Fruit fly (Drosophila melanogaster) whole organism, prepupa: Measurements from ENCODE around the gene Lam.

Source experiments
- CG10631 ChIP-seq: fragments of 200-800 bp; sonication (Bioruptor generic); optimal IDR thresholded peaks from 2 replicates; lab custom pipeline; 2016; ENCODE audit warnings: missing biosample characterization, missing genetic modification characterization
- CG10669 ChIP-seq: fragments of 200-800 bp; sonication (Bioruptor generic); optimal IDR thresholded peaks from 3 replicates; lab custom pipeline; 2018; ENCODE audit warnings: missing biosample characterization, mild to moderate bottlenecking, missing genetic modification characterization, moderate library complexity
- CG11762 ChIP-seq: fragments of 200-800 bp; sonication (Bioruptor generic); optimal IDR thresholded peaks from 3 replicates; lab custom pipeline; 2016; ENCODE audit warnings: missing biosample characterization, missing genetic modification characterization; ENCODE audit not compliant: insufficient read depth
- CG11902 ChIP-seq: fragments of 200-800 bp; sonication (Bioruptor generic); optimal IDR thresholded peaks from 3 replicates; lab custom pipeline; 2016; ENCODE audit warnings: missing biosample characterization, missing genetic modification characterization
- CG15336 ChIP-seq: fragments of 200-800 bp; sonication (Bioruptor generic); IDR thresholded peaks from 2 replicates; pipeline ENCODE4 v1.3.6; 2022; ENCODE audit warnings: missing biosample characterization, missing genetic modification characterization
- CG1621 ChIP-seq: fragments of 200-800 bp; sonication (Bioruptor generic); optimal IDR thresholded peaks from 3 replicates; lab custom pipeline; 2018; ENCODE audit warnings: missing biosample characterization, mild to moderate bottlenecking, missing genetic modification characterization
- CG31627 ChIP-seq: fragments of 200-800 bp; sonication (Bioruptor generic); optimal IDR thresholded peaks from 3 replicates; lab custom pipeline; 2016; ENCODE audit warnings: missing biosample characterization, missing genetic modification characterization
- CG32006 ChIP-seq: fragments of 200-800 bp; sonication (Bioruptor generic); optimal IDR thresholded peaks from 3 replicates; lab custom pipeline; 2017; ENCODE audit warnings: missing biosample characterization, mild to moderate bottlenecking, missing genetic modification characterization
- CG3919 ChIP-seq: fragments of 200-800 bp; sonication (Bioruptor generic); optimal IDR thresholded peaks from 3 replicates; lab custom pipeline; 2016; ENCODE audit warnings: missing biosample characterization, missing genetic modification characterization
- CG4318 ChIP-seq: fragments of 200-800 bp; sonication (Bioruptor generic); optimal IDR thresholded peaks from 3 replicates; lab custom pipeline; 2017; ENCODE audit warnings: missing biosample characterization, mild to moderate bottlenecking, missing genetic modification characterization
- CG6163 ChIP-seq: fragments of 200-800 bp; sonication (Bioruptor generic); IDR thresholded peaks from 3 replicates; pipeline ENCODE4 v1.3.6; 2022; ENCODE audit warnings: missing biosample characterization, missing genetic modification characterization
- CG6276 ChIP-seq: fragments of 200-800 bp; sonication (Bioruptor generic); optimal IDR thresholded peaks from 2 replicates; lab custom pipeline; 2017; ENCODE audit warnings: missing biosample characterization, mild to moderate bottlenecking, missing genetic modification characterization
- CG6792 ChIP-seq: fragments of 200-800 bp; sonication (Bioruptor generic); optimal IDR thresholded peaks from 3 replicates; lab custom pipeline; 2016; ENCODE audit warnings: missing biosample characterization, missing genetic modification characterization
- CG6808 ChIP-seq: fragments of 200-800 bp; sonication (Bioruptor generic); optimal IDR thresholded peaks from 3 replicates; lab custom pipeline; 2017; ENCODE audit warnings: missing biosample characterization, missing genetic modification characterization, mild to moderate bottlenecking, moderate library complexity, missing genetic modification reagents
- CG6854 ChIP-seq: fragments of 200-800 bp; sonication (Bioruptor generic); optimal IDR thresholded peaks from 2 replicates; lab custom pipeline; 2017; ENCODE audit warnings: missing biosample characterization, mild to moderate bottlenecking, missing genetic modification characterization
- CG7368 ChIP-seq: fragments of 200-800 bp; sonication (Bioruptor generic); optimal IDR thresholded peaks from 3 replicates; lab custom pipeline; 2016; ENCODE audit warnings: missing biosample characterization, missing genetic modification characterization
- CG8119 ChIP-seq: fragments of 200-800 bp; sonication (Bioruptor generic); IDR thresholded peaks from 3 replicates; pipeline ENCODE4 v1.3.6; 2022; ENCODE audit warnings: missing biosample characterization, missing genetic modification characterization
- CG8319 ChIP-seq: fragments of 200-800 bp; sonication (Bioruptor generic); optimal IDR thresholded peaks from 3 replicates; lab custom pipeline; 2016; ENCODE audit warnings: missing biosample characterization, missing genetic modification characterization
- CG8632 ChIP-seq: fragments of 200-800 bp; sonication (Bioruptor generic); optimal IDR thresholded peaks from 3 replicates; lab custom pipeline; 2016; ENCODE audit warnings: missing biosample characterization, missing genetic modification characterization
- CG9139 ChIP-seq: fragments of 200-800 bp; sonication (Bioruptor generic); optimal IDR thresholded peaks from 3 replicates; lab custom pipeline; 2017; ENCODE audit warnings: missing biosample characterization, mild to moderate bottlenecking, missing genetic modification characterization
- Eip75B ChIP-seq: fragments of 200-800 bp; sonication (Bioruptor generic); optimal IDR thresholded peaks from 3 replicates; lab custom pipeline; 2016; ENCODE audit warnings: missing biosample characterization, missing genetic modification characterization
- Eip78C ChIP-seq: fragments of 200-800 bp; sonication (Bioruptor generic); peaks from one replicate; lab custom pipeline; 2016; ENCODE audit warnings: missing biosample characterization, missing genetic modification characterization
- Ets21C ChIP-seq: fragments of 200-800 bp; sonication (Bioruptor generic); optimal IDR thresholded peaks from 3 replicates; lab custom pipeline; 2016; ENCODE audit warnings: missing biosample characterization, missing genetic modification characterization
- Gug ChIP-seq: fragments of 200-800 bp; sonication (Bioruptor generic); IDR thresholded peaks from 2 replicates; pipeline ENCODE4 v1.3.6; 2022; ENCODE audit warnings: missing biosample characterization, missing genetic modification characterization
- Hr38 ChIP-seq: sonication (Bioruptor generic); optimal IDR thresholded peaks from 2 replicates; lab custom pipeline; 2016; ENCODE audit warnings: missing biosample characterization, missing genetic modification characterization
- Hr39 ChIP-seq: fragments of 200-800 bp; sonication (Bioruptor generic); optimal IDR thresholded peaks from 2 replicates; lab custom pipeline; 2016; ENCODE audit warnings: missing biosample characterization, missing genetic modification characterization
- Met ChIP-seq: fragments of 200-800 bp; sonication (Bioruptor generic); optimal IDR thresholded peaks from 3 replicates; lab custom pipeline; 2016; ENCODE audit warnings: missing biosample characterization, missing genetic modification characterization
- OdsH ChIP-seq: fragments of 200-800 bp; sonication (Bioruptor generic); optimal IDR thresholded peaks from 3 replicates; lab custom pipeline; 2016; ENCODE audit warnings: missing biosample characterization, missing genetic modification characterization
- Smox ChIP-seq: fragments of 200-800 bp; sonication (Bioruptor generic); optimal IDR thresholded peaks from 3 replicates; lab custom pipeline; 2016; ENCODE audit warnings: missing biosample characterization, missing genetic modification characterization
- Sox102F ChIP-seq: fragments of 200-800 bp; sonication (Bioruptor generic); optimal IDR thresholded peaks from 2 replicates; lab custom pipeline; 2016; ENCODE audit warnings: missing biosample characterization, mild to moderate bottlenecking, missing genetic modification characterization
- Sox14 ChIP-seq: fragments of 200-800 bp; sonication (Bioruptor generic); optimal IDR thresholded peaks from 3 replicates; lab custom pipeline; 2016; ENCODE audit warnings: missing biosample characterization, missing genetic modification characterization
- Sox15 ChIP-seq: fragments of 200-800 bp; sonication (Bioruptor generic); optimal IDR thresholded peaks from 3 replicates; lab custom pipeline; 2016; ENCODE audit warnings: missing biosample characterization, missing genetic modification characterization
- achi ChIP-seq: fragments of 200-800 bp; sonication (Bioruptor generic); optimal IDR thresholded peaks from 3 replicates; lab custom pipeline; 2016; ENCODE audit warnings: missing biosample characterization, missing genetic modification characterization
- dac ChIP-seq: fragments of 200-800 bp; sonication (Bioruptor generic); optimal IDR thresholded peaks from 2 replicates; lab custom pipeline; 2017; ENCODE audit warnings: missing biosample characterization, mild to moderate bottlenecking, missing genetic modification characterization
- dsx ChIP-seq: fragments of 200-800 bp; optimal IDR thresholded peaks from 3 replicates; lab custom pipeline; 2019; ENCODE audit warnings: missing biosample characterization, mild to moderate bottlenecking, missing genetic modification characterization, moderate library complexity; ENCODE audit not compliant: poor library complexity, severe bottlenecking
- eg ChIP-seq: fragments of 200-800 bp; sonication (Bioruptor generic); IDR thresholded peaks from 3 replicates; pipeline ENCODE4 v1.3.6; 2022; ENCODE audit warnings: missing biosample characterization, missing genetic modification characterization
- esn ChIP-seq: fragments of 200-800 bp; sonication (Bioruptor generic); optimal IDR thresholded peaks from 2 replicates; lab custom pipeline; 2016; ENCODE audit warnings: missing biosample characterization, mild to moderate bottlenecking, missing genetic modification characterization, moderate library complexity
- fd59A ChIP-seq: fragments of 200-800 bp; sonication (Bioruptor generic); optimal IDR thresholded peaks from 2 replicates; lab custom pipeline; 2017; ENCODE audit warnings: missing biosample characterization, mild to moderate bottlenecking, missing genetic modification characterization, missing genetic modification reagents
- fd85E ChIP-seq: fragments of 200-800 bp; sonication (Bioruptor generic); optimal IDR thresholded peaks from 3 replicates; lab custom pipeline; 2016; ENCODE audit warnings: missing biosample characterization, missing genetic modification characterization
- fkh ChIP-seq: fragments of 200-800 bp; sonication (Bioruptor generic); optimal IDR thresholded peaks from 3 replicates; lab custom pipeline; 2017; ENCODE audit warnings: missing biosample characterization, mild to moderate bottlenecking, missing genetic modification characterization, moderate library complexity
- lz ChIP-seq: fragments of 200-800 bp; sonication (Bioruptor generic); optimal IDR thresholded peaks from 3 replicates; lab custom pipeline; 2016; ENCODE audit warnings: missing biosample characterization, missing genetic modification characterization
- net ChIP-seq: fragments of 200-800 bp; sonication (Bioruptor generic); optimal IDR thresholded peaks from 3 replicates; lab custom pipeline; 2016; ENCODE audit warnings: missing biosample characterization, missing genetic modification characterization
- pdm3 ChIP-seq: fragments of 200-800 bp; sonication (Bioruptor generic); optimal IDR thresholded peaks from 3 replicates; lab custom pipeline; 2016; ENCODE audit warnings: missing biosample characterization, missing genetic modification characterization
- spab ChIP-seq: fragments of 200-800 bp; sonication (Bioruptor generic); optimal IDR thresholded peaks from 2 replicates; lab custom pipeline; 2017; ENCODE audit warnings: missing biosample characterization, mild to moderate bottlenecking, missing genetic modification characterization, missing genetic modification reagents
- ss ChIP-seq, 2 experiments: fragments of 200-800 bp; sonication (Bioruptor generic); optimal IDR thresholded peaks; 2 replicates in 1 of 2; 3 replicates in 1 of 2; lab custom pipeline; 2017 to 2018; ENCODE audit warnings: mild to moderate bottlenecking in 2 of 2, missing biosample characterization in 2 of 2, missing genetic modification characterization in 2 of 2, moderate library complexity in 1 of 2
- svp ChIP-seq: fragments of 200-800 bp; sonication (Bioruptor generic); peaks from one replicate; lab custom pipeline; 2016; ENCODE audit warnings: missing biosample characterization, missing genetic modification characterization
- topi ChIP-seq: fragments of 200-800 bp; sonication (Bioruptor generic); optimal IDR thresholded peaks from 3 replicates; lab custom pipeline; 2016; ENCODE audit warnings: missing biosample characterization, missing genetic modification characterization
- vri ChIP-seq: fragments of 200-800 bp; sonication (Bioruptor generic); optimal IDR thresholded peaks from 3 replicates; lab custom pipeline; 2016; ENCODE audit warnings: missing biosample characterization, mild to moderate bottlenecking, missing genetic modification characterization

Lam gene

DNA sequence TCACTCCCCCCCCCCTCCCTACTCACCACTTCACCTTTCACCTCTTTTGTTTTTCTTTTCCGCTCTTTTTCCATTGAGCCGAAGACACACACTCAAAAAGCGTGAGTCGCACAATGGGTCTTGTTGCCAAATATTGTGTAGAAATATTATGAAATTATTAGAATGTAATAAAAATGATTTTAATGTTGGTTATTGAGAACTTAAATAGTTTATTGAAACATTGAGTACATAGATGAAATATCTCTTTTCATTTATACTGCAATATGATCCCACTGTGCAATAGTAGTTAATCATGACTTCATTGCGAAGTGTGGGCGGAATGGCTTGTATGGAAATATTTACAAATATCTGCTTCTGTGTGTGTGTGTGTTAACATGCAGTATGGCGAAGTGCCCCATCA, 24.8 kb downstream of the Lam start (continued):
- TF ChIP-seq CG10669 (GFP tag; lab: Kevin White, UChicago) (peak; percentile 58), Sox15 (GFP tag; lab: Kevin White, UChicago) (peak; percentile 18), Eip75B (peak; percentile 24), OdsH (GFP tag; lab: Kevin White, UChicago) (peak; percentile 46), pdm3 (peak; percentile 43), Met (GFP tag; lab: Kevin White, UChicago) (no peak), CG6792 (GFP tag; lab: Kevin White, UChicago) (peak; percentile 35), net (GFP tag; lab: Kevin White, UChicago) (peak; percentile 15)
- TF ChIP-seq, all 60 proteins: peak for 38

- no peak for TF ChIP-seq Hr38
- TF ChIP-seq fd85E (GFP tag; lab: Kevin White, UChicago) = no peak
- TF ChIP-seq CG1621 (tag; lab: Kevin White, UChicago) = peak; percentile 18
- TF ChIP-seq esn = no peak
- peak; percentile 32 for TF ChIP-seq pdm3
- peak; percentile 55; the same call in 2 of the 3 replicates for TF ChIP-seq CG6163
- peak; percentile 40 for TF ChIP-seq Met (GFP tag; lab: Kevin White, UChicago)
- peak; percentile 25 for TF ChIP-seq topi (GFP tag; lab: Kevin White, UChicago)
- TF ChIP-seq CG15336 (GFP tag; lab: Robert Waterston, UW) = no peak
- TF ChIP-seq fd59A (GFP tag; lab: Kevin White, UChicago) = peak; percentile 36
- TF ChIP-seq CG6792 (GFP tag; lab: Kevin White, UChicago) = peak; percentile 25
- TF ChIP-seq vri (GFP tag; lab: Kevin White, UChicago) = no peak
- TF ChIP-seq eg = peak; percentile 60; the same call in 2 of the 3 replicates
- TF ChIP-seq Eip78C (GFP tag; lab: Kevin White, UChicago) = peak; percentile 82
- TF ChIP-seq achi = peak; percentile 31
- peak; percentile 69 for TF ChIP-seq svp (GFP tag; lab: Kevin White, UChicago)
- no peak for TF ChIP-seq CG8632 (GFP tag; lab: Kevin White, UChicago)
- TF ChIP-seq CG11762 (GFP tag; lab: Kevin White, UChicago) = peak; percentile 10
- TF ChIP-seq Ets21C (GFP tag; lab: Kevin White, UChicago) = peak; percentile 15
- 0 out of 2 replicates have a peak, but pooled peaks have one; percentile 34 for TF ChIP-seq Gug
- TF ChIP-seq Smox (GFP tag; lab: Kevin White, UChicago) = peak; percentile 37
- TF ChIP-seq CG6854 = no peak
- peak; percentile 11 for TF ChIP-seq CG6808 (GFP tag; lab: Kevin White, UChicago)
- no peak for TF ChIP-seq CG8319 (GFP tag; lab: Kevin White, UChicago)
- peak; percentile 57 for TF ChIP-seq CG32006 (GFP tag; lab: Kevin White, UChicago)
- peak; percentile 39 for TF ChIP-seq Sox102F (GFP tag; lab: Kevin White, UChicago)
- peak; percentile 45 for TF ChIP-seq dsx (GFP tag; lab: Kevin White, UChicago)
- TF ChIP-seq fkh (GFP tag; lab: Kevin White, UChicago) = no peak
- peak; percentile 28 for TF ChIP-seq CG9139 (GFP tag; lab: Kevin White, UChicago)
- TF ChIP-seq CG4318 (GFP tag; lab: Kevin White, UChicago) = peak; percentile 33
- TF ChIP-seq Sox15 (GFP tag; lab: Kevin White, UChicago) = no peak
- peak; percentile 56 for TF ChIP-seq CG31627 (GFP tag; lab: Kevin White, UChicago)
- no peak for TF ChIP-seq CG6276 (GFP tag; lab: Kevin White, UChicago)
- no peak for TF ChIP-seq ss (GFP tag; optimal IDR thresholded peaks at IDR 0.05; lab: Kevin White, UChicago)
- peak; percentile 13 for TF ChIP-seq spab (GFP tag; lab: Kevin White, UChicago)
- TF ChIP-seq OdsH (GFP tag; lab: Kevin White, UChicago) = peak; percentile 58
- peak; percentile 49 for TF ChIP-seq CG3919
- peak; percentile 56 for TF ChIP-seq Hr39 (GFP tag; lab: Kevin White, UChicago)
- TF ChIP-seq dac = no peak
- TF ChIP-seq CG8119 (GFP tag; lab: Robert Waterston, UW) = peak; percentile 60; the same call in 2 of the 3 replicates
- peak; percentile 26 for TF ChIP-seq CG11902 (GFP tag; lab: Kevin White, UChicago)
- TF ChIP-seq Sox14 (GFP tag; lab: Kevin White, UChicago) = peak; percentile 43
- TF ChIP-seq CG10669 (GFP tag; lab: Kevin White, UChicago) = peak; percentile 42
- TF ChIP-seq CG7368 = peak; percentile 21
- TF ChIP-seq net (GFP tag; lab: Kevin White, UChicago) = no peak
- TF ChIP-seq lz (GFP tag; lab: Kevin White, UChicago) = peak; percentile 40
- peak; percentile 53 for TF ChIP-seq CG10631 (GFP tag; lab: Kevin White, UChicago)
Observed at dm6 chr2L:5569503-5569902, 27.2 kb downstream of the Lam start.
